Fruit fly (Drosophila melanogaster) whole organism, adult: ENCODE measurements around the gene bb8.

Source experiments
- CG11617 ChIP-seq: fragments of 200-800 bp; sonication (Bioruptor generic); optimal IDR thresholded peaks from 2 replicates; lab custom pipeline; 2017; ENCODE audit warnings: mild to moderate bottlenecking, missing biosample characterization, missing genetic modification reagents, missing genetic modification characterization
- CG12768 ChIP-seq: fragments of 200-800 bp; sonication (Bioruptor generic); optimal IDR thresholded peaks from 2 replicates; lab custom pipeline; 2017; ENCODE audit warnings: missing biosample characterization, missing genetic modification characterization, mild to moderate bottlenecking, moderate library complexity, missing genetic modification reagents
- CG14711 ChIP-seq: fragments of 200-800 bp; sonication (Bioruptor generic); optimal IDR thresholded peaks from 2 replicates; lab custom pipeline; 2018; ENCODE audit warnings: missing biosample characterization, mild to moderate bottlenecking, missing genetic modification characterization, moderate library complexity
- CG1620 ChIP-seq: fragments of 200-800 bp; sonication (Bioruptor generic); optimal IDR thresholded peaks from 2 replicates; lab custom pipeline; 2016; ENCODE audit warnings: missing biosample characterization, missing genetic modification characterization
- CG33017 ChIP-seq: fragments of 200-800 bp; sonication (Bioruptor generic); optimal IDR thresholded peaks from 2 replicates; lab custom pipeline; 2018; ENCODE audit warnings: missing biosample characterization, mild to moderate bottlenecking, missing genetic modification characterization, moderate library complexity
- CG5204 ChIP-seq: fragments of 200-800 bp; sonication (Bioruptor generic); optimal IDR thresholded peaks from 2 replicates; lab custom pipeline; 2016; ENCODE audit warnings: missing biosample characterization, missing genetic modification characterization
- CG7045 ChIP-seq: fragments of 200-800 bp; sonication (Bioruptor generic); optimal IDR thresholded peaks from 2 replicates; lab custom pipeline; 2017; ENCODE audit warnings: missing biosample characterization, mild to moderate bottlenecking, missing genetic modification characterization
- CG7101 ChIP-seq: fragments of 200-800 bp; sonication (Bioruptor generic); optimal IDR thresholded peaks from 2 replicates; lab custom pipeline; 2018; ENCODE audit warnings: missing biosample characterization, mild to moderate bottlenecking, missing genetic modification characterization, moderate library complexity
- Clk ChIP-seq: fragments of 200-800 bp; sonication (Bioruptor generic); optimal IDR thresholded peaks from 2 replicates; lab custom pipeline; 2017; ENCODE audit warnings: missing biosample characterization, missing genetic modification characterization
- Crg-1 ChIP-seq: fragments of 200-800 bp; sonication (Bioruptor generic); optimal IDR thresholded peaks from 2 replicates; lab custom pipeline; 2016; ENCODE audit warnings: missing biosample characterization, missing genetic modification characterization
- Hr96 ChIP-seq: fragments of 200-800 bp; sonication (Bioruptor generic); optimal IDR thresholded peaks from 2 replicates; lab custom pipeline; 2016; ENCODE audit warnings: missing biosample characterization, missing genetic modification characterization
- Mnt ChIP-seq: fragments of 200-800 bp; sonication (Bioruptor generic); optimal IDR thresholded peaks from 2 replicates; lab custom pipeline; 2016; ENCODE audit warnings: missing biosample characterization, mild to moderate bottlenecking, missing genetic modification characterization
- bab1 ChIP-seq: fragments of 200-800 bp; sonication (Bioruptor generic); optimal IDR thresholded peaks from 3 replicates; lab custom pipeline; 2019; ENCODE audit warnings: missing biosample characterization, mild to moderate bottlenecking, missing genetic modification characterization, moderate library complexity
- cic ChIP-seq: fragments of 200-800 bp; sonication (Bioruptor generic); optimal IDR thresholded peaks from 2 replicates; lab custom pipeline; 2017; ENCODE audit warnings: missing biosample characterization, mild to moderate bottlenecking, missing genetic modification characterization, moderate library complexity
- cnc ChIP-seq, 2 experiments: fragments of >200 bp; optimal IDR thresholded peaks; 2 replicates each; lab custom pipeline; 2017
- kay ChIP-seq: fragments of 200-800 bp; sonication (Bioruptor generic); peaks from one replicate; lab custom pipeline; 2016; ENCODE audit warnings: missing biosample characterization, missing genetic modification characterization, borderline replicate concordance
- ovo ChIP-seq: fragments of 200-800 bp; sonication (Bioruptor generic); optimal IDR thresholded peaks from 2 replicates; lab custom pipeline; 2016; ENCODE audit warnings: missing biosample characterization, missing genetic modification characterization
- pad ChIP-seq: fragments of 200-800 bp; sonication (Bioruptor generic); optimal IDR thresholded peaks from 3 replicates; lab custom pipeline; 2017; ENCODE audit warnings: missing biosample characterization, missing genetic modification characterization, mild to moderate bottlenecking, moderate library complexity, missing genetic modification reagents
- tj ChIP-seq: fragments of 200-800 bp; sonication (Bioruptor generic); optimal IDR thresholded peaks from 3 replicates; lab custom pipeline; 2017; ENCODE audit warnings: missing biosample characterization, mild to moderate bottlenecking, missing genetic modification characterization, moderate library complexity
- toe ChIP-seq: fragments of 200-800 bp; sonication (Bioruptor generic); optimal IDR thresholded peaks from 2 replicates; lab custom pipeline; 2016; ENCODE audit warnings: missing biosample characterization, missing genetic modification characterization

bb8 gene

DNA sequence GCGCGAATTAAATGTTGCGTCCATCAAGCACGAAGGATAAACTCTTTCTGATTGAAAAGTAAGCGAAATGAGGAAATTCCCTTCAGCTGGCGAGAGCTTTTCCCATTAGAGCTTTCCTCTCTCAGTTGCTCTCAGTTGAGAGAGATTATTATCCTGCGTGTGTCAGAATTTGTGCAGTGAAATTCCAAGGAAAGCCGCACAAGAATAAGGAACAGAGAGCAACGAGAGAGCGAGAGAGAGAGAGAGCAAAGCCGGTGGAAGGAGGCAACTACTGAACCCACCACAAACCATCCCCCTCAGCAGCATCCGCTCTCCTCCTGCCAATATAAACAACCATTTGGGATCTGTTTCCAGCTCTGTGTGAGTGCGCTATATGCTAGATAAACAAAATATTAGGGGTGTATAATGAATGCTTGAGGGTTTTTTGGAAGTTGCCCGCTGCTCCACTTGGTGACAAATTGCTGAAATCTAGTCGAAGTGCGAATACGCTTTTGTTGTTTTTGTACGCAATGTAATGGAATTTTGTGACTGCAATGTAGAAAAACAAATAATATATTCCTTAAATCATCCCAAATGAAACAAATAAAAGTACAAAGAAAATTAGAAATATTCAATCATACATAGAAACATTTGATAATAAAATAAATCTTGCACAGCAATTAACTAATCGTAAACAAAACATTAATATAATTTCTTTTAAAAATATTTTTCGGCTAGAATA, 41.0 kb downstream of the bb8 start, which contains the start of gene CG4467:
Gene CG4467, minus strand, starts transcription at position 51 of the 721 bp plus-strand sequence.
- TF ChIP-seq Clk (GFP tag; lab: Kevin White, UChicago) (no peak), cnc (optimal IDR thresholded peaks at IDR 0.05; lab: Kevin White, UChicago) (no peak), kay (GFP tag; lab: Kevin White, UChicago) (no peak), toe (GFP tag; lab: Kevin White, UChicago) (no peak), Mnt (GFP tag; lab: Kevin White, UChicago) (no peak), Hr96 (GFP tag; lab: Kevin White, UChicago) (no peak), CG7045 (no peak), CG14711 (no peak), CG1620 (GFP tag; lab: Kevin White, UChicago) (no peak), CG5204 (GFP tag; lab: Kevin White, UChicago) (no peak), bab1 (GFP tag; lab: Kevin White, UChicago) (no peak), CG11617 (GFP tag; lab: Kevin White, UChicago) (no peak), pad (no peak), cic (GFP tag; lab: Kevin White, UChicago) (no peak), CG7101 (tag; lab: Kevin White, UChicago) (no peak)

DNA sequence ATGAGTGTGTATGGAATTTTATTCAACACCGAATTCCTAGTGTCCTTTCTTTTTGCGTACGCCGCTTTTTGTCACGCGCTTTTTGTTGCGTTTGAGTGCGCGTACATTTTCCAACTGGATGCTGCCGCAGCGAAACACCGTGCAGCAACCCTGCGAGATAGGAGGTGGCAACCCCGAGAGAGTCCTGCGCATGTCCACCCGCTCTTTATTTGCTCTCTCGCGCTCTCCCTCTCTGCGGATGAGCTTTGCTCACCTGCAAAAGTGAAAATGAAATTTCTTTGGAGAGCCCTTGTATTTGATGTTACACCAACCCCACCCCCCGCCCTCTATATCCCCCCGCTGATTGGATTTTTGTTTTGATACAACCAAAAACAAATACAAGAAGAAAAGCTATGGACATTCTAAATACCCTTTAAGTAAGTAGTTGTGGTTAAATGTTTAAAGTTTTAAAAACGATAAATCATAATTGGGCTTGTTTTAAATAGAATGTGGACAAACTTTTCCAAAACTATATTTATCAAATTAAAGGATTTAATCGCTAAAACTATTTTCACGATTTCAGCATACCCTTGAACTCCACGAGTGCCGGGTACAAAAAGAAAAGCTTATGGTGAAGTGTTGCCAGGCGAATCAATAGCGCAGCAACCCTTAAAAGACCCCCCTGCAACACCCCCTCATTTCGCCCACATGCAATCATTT, 49.9 kb downstream of the bb8 start:
- TF ChIP-seq cnc (optimal IDR thresholded peaks at IDR 0.05; lab: Kevin White, UChicago) = no peak
- no peak for TF ChIP-seq CG11617 (GFP tag; lab: Kevin White, UChicago)
- no peak for TF ChIP-seq CG5204 (GFP tag; lab: Kevin White, UChicago)
- TF ChIP-seq Hr96 (GFP tag; lab: Kevin White, UChicago) = no peak
- TF ChIP-seq CG7101 (tag; lab: Kevin White, UChicago) = no peak
- TF ChIP-seq tj (GFP tag; lab: Kevin White, UChicago) = no peak
- TF ChIP-seq bab1 (GFP tag; lab: Kevin White, UChicago) = no peak
- TF ChIP-seq Crg-1 = no peak
- TF ChIP-seq CG7045 = no peak
- TF ChIP-seq CG33017 (tag; lab: Kevin White, UChicago) = peak; percentile 18
- TF ChIP-seq CG1620 (GFP tag; lab: Kevin White, UChicago) = no peak
- TF ChIP-seq pad = no peak
- no peak for TF ChIP-seq Clk (GFP tag; lab: Kevin White, UChicago)
- peak; percentile 25 for TF ChIP-seq kay (GFP tag; lab: Kevin White, UChicago)
- no peak for TF ChIP-seq toe (GFP tag; lab: Kevin White, UChicago)
- peak; percentile 85 for TF ChIP-seq CG14711
- TF ChIP-seq ovo (GFP tag; lab: Kevin White, UChicago) = no peak
- no peak for TF ChIP-seq CG12768 (GFP tag; lab: Kevin White, UChicago)
- no peak for TF ChIP-seq cic (GFP tag; lab: Kevin White, UChicago)
- TF ChIP-seq Mnt (GFP tag; lab: Kevin White, UChicago) = no peak

DNA sequence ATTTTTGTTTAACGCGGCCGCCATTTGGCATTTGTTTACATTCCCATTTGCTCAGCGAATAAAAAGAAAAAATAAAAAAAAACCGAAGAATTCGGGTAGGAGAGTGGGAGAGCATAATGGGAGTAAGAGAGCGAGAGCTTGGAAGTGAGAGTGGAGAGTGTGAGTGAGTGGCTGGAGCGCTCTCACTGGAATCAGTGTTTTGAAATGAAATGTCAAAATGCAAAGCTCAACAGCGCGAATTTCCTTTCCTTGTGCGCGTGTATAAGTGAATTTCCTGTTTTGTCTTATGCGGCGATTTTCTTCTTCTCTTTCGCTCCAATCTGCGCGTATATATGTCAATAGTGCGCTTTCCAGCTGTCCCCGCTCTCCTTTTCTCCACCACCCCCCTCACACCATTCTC, 50.9 kb downstream of the bb8 start:
- no peak for TF ChIP-seq kay (GFP tag; lab: Kevin White, UChicago)
- no peak for TF ChIP-seq pad
- no peak for TF ChIP-seq Crg-1
- TF ChIP-seq CG7101 (tag; lab: Kevin White, UChicago) = no peak
- TF ChIP-seq Clk (GFP tag; lab: Kevin White, UChicago) = no peak
- no peak for TF ChIP-seq CG5204 (GFP tag; lab: Kevin White, UChicago)
- no peak for TF ChIP-seq CG7045
- TF ChIP-seq cic (GFP tag; lab: Kevin White, UChicago) = no peak
- no peak for TF ChIP-seq toe (GFP tag; lab: Kevin White, UChicago)
